Worm (Caenorhabditis elegans) whole organism, early embryonic: ENCODE data around the gene tbc-8.

Experiments
- ama-1 ChIP-seq: fragments of 150-350 bp; optimal IDR thresholded peaks from 2 replicates; lab custom pipeline; 2014
- pes-1 ChIP-seq: fragments of 200-800 bp; sonication (Bioruptor generic); IDR thresholded peaks from 2 replicates; pipeline ENCODE4 v1.3.6; 2022; ENCODE audit warnings: missing genetic modification reagents, missing genetic modification characterization, missing compliant biosample characterization

DNA sequence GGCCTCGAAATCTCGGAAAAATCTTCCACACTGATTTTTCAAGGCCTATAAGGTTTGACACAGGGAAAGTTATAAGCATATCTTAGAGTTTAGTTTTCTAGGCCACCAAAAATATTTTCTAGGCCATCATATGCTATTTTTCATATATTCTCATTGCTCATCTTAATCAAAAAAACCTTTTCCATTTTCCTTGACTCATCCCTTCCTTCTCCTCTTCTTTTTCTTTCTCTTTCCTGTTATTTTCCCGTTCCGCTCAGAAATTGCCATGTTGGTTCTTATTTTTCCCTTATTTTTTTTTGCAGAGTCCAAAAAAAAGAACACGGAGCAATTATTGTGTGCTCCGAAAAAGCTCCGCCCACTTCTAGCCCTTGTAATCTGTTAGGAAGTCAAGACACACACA lies at the start of gene tbc-8:
- TF ChIP-seq pes-1 (GFP tag; lab: Robert Waterston, UW) (no peak), ama-1 (lab: Kevin White, UChicago) (no peak)
